Fruit fly (Drosophila melanogaster): ENCODE results near the gene Peritrophin-15b.

The Peritrophin-15b gene

DNA sequence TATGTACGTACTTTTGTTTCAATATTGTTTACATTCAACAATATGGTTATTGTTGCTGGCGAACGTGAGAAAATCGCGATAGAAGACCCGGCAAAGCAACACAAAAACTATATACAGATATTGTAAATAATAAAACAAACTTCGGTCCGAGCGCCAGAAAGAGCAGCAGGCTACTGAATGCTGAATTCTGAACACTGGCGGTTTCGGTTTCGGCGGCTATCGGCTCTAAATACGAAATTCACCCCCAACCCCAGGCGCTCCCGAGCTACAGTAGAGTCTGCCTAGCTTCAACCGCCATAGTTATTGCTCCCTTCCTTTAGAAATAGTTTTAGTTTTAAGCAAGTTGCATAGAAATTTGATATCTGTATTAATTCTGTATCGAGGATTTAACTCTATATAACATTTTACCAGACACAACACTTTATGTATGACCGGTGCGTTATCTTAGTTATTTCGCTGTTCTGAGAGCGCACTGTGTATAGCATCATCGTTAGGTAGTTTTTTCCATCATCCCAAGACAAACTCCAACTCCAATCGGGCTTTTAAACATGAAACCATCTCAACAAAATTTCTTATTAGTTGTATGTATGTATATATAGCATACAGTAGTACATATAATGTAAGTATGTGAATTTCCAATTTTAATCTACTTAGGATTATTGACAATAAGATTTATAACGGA, 32.3 kb downstream of the Peritrophin-15b start, which contains the start of gene CG7627 (continued):
- TF ChIP-seq CG6163 (GFP tag; IDR thresholded peaks at IDR 0.05), result peak; percentile 81
- TF ChIP-seq Eip78C (GFP tag), result peak; percentile 94
- peak; percentile 16 to 41 for TF ChIP-seq ss (GFP tag; optimal IDR thresholded peaks at IDR 0.05)
- TF ChIP-seq CG34406 (GFP tag; optimal IDR thresholded peaks at IDR 0.05), result peak; percentile 51
- TF ChIP-seq CG7368 (GFP tag; optimal IDR thresholded peaks at IDR 0.05), result peak; percentile 53
- peak; percentile 65 for TF ChIP-seq CG6276 (GFP tag; optimal IDR thresholded peaks at IDR 0.05)
- peak; percentile 77 for TF ChIP-seq CG8119 (GFP tag; IDR thresholded peaks at IDR 0.05)
- peak; percentile 76 for TF ChIP-seq CG32006 (GFP tag; optimal IDR thresholded peaks at IDR 0.05)
- TF ChIP-seq Hr38 (GFP tag; optimal IDR thresholded peaks at IDR 0.05), result no peak
- peak; percentile 47 for TF ChIP-seq dsx (GFP tag; optimal IDR thresholded peaks at IDR 0.05; ENCODE audit: poor library complexity, severe bottlenecking)
- peak; percentile 51 for TF ChIP-seq fkh (GFP tag; optimal IDR thresholded peaks at IDR 0.05)
- TF ChIP-seq CG10669 (GFP tag; optimal IDR thresholded peaks at IDR 0.05), result peak; percentile 58
- TF ChIP-seq CG11902 (GFP tag; optimal IDR thresholded peaks at IDR 0.05), result peak; percentile 61
- peak; percentile 8 for TF ChIP-seq CG1621 (tag; optimal IDR thresholded peaks at IDR 0.05)
- peak; percentile 30 for TF ChIP-seq CG9139 (GFP tag; optimal IDR thresholded peaks at IDR 0.05)
- TF ChIP-seq vri (GFP tag; optimal IDR thresholded peaks at IDR 0.05), result peak; percentile 77
- peak; percentile 53 for TF ChIP-seq spab (GFP tag; optimal IDR thresholded peaks at IDR 0.05)
- TF ChIP-seq CG8319 (GFP tag; optimal IDR thresholded peaks at IDR 0.05), result peak; percentile 59
- TF ChIP-seq Sox14 (GFP tag; optimal IDR thresholded peaks at IDR 0.05), result peak; percentile 72
- peak; percentile 52 for TF ChIP-seq Sox15 (GFP tag; optimal IDR thresholded peaks at IDR 0.05)
- peak; percentile 46 for TF ChIP-seq CG3919 (GFP tag; optimal IDR thresholded peaks at IDR 0.05)
- peak; percentile 7 for TF ChIP-seq CG8632 (GFP tag; optimal IDR thresholded peaks at IDR 0.05)
- TF ChIP-seq fd59A (GFP tag; optimal IDR thresholded peaks at IDR 0.05), result peak; percentile 46
- peak; percentile 96 for TF ChIP-seq svp (GFP tag)
- peak; percentile 58 for TF ChIP-seq Eip75B (GFP tag; optimal IDR thresholded peaks at IDR 0.05)
- peak; percentile 71 for TF ChIP-seq topi (GFP tag; optimal IDR thresholded peaks at IDR 0.05)
- peak; percentile 73 for TF ChIP-seq net (GFP tag; optimal IDR thresholded peaks at IDR 0.05)
- no peak for TF ChIP-seq CG6854 (GFP tag; optimal IDR thresholded peaks at IDR 0.05)
- TF ChIP-seq Lpt (GFP tag; optimal IDR thresholded peaks at IDR 0.05), result peak; percentile 16
- TF ChIP-seq Gug (GFP tag; IDR thresholded peaks at IDR 0.05), result peak; percentile 55

- peak; percentile 42 for TF ChIP-seq CG10631 (GFP tag; optimal IDR thresholded peaks at IDR 0.05)
- peak; percentile 40 for TF ChIP-seq Sox15 (GFP tag; optimal IDR thresholded peaks at IDR 0.05)
- peak; percentile 60 for TF ChIP-seq achi (GFP tag; optimal IDR thresholded peaks at IDR 0.05)
- peak; percentile 20 for TF ChIP-seq CG11902 (GFP tag; optimal IDR thresholded peaks at IDR 0.05)
- TF ChIP-seq fkh (GFP tag; optimal IDR thresholded peaks at IDR 0.05), result peak; percentile 75
- peak; percentile 52 for TF ChIP-seq CG6276 (GFP tag; optimal IDR thresholded peaks at IDR 0.05)
- TF ChIP-seq Sox102F (GFP tag; optimal IDR thresholded peaks at IDR 0.05), result peak; percentile 66
- TF ChIP-seq CG11762 (GFP tag; optimal IDR thresholded peaks at IDR 0.05; ENCODE audit: insufficient read depth), result no peak
- no peak for TF ChIP-seq vri (GFP tag; optimal IDR thresholded peaks at IDR 0.05)
- TF ChIP-seq Hr39 (GFP tag; optimal IDR thresholded peaks at IDR 0.05), result peak; percentile 68
- TF ChIP-seq dac (GFP tag; optimal IDR thresholded peaks at IDR 0.05), result no peak
- TF ChIP-seq CG7368 (GFP tag; optimal IDR thresholded peaks at IDR 0.05), result no peak
- peak; percentile 91 for TF ChIP-seq Eip78C (GFP tag)
- peak; percentile 50 for TF ChIP-seq Sox14 (GFP tag; optimal IDR thresholded peaks at IDR 0.05)
- TF ChIP-seq CG34406 (GFP tag; optimal IDR thresholded peaks at IDR 0.05), result peak; percentile 46
- TF ChIP-seq fd59A (GFP tag; optimal IDR thresholded peaks at IDR 0.05), result peak; percentile 57
- no peak for TF ChIP-seq CG9139 (GFP tag; optimal IDR thresholded peaks at IDR 0.05)
- TF ChIP-seq CG3919 (GFP tag; optimal IDR thresholded peaks at IDR 0.05), result no peak
- peak; percentile 69 for TF ChIP-seq CG31627 (GFP tag; optimal IDR thresholded peaks at IDR 0.05)
- peak; percentile 67 for TF ChIP-seq acj6 (GFP tag; optimal IDR thresholded peaks at IDR 0.05)
- peak; percentile 69 for TF ChIP-seq OdsH (GFP tag; optimal IDR thresholded peaks at IDR 0.05)
- peak; percentile 40 for TF ChIP-seq Ets21C (GFP tag; optimal IDR thresholded peaks at IDR 0.05)
- peak; percentile 17 for TF ChIP-seq Ets96B (tag; optimal IDR thresholded peaks at IDR 0.05)
- TF ChIP-seq CG15336 (GFP tag; IDR thresholded peaks at IDR 0.05), result peak; percentile 63
- no peak; the same call in 1 of the 3 replicates for TF ChIP-seq CG8119 (GFP tag; IDR thresholded peaks at IDR 0.05)
- TF ChIP-seq CG6163 (GFP tag; IDR thresholded peaks at IDR 0.05), result peak; percentile 39; the same call in 1 of the 3 replicates
- TF ChIP-seq svp (GFP tag), result peak; percentile 85
- peak; percentile 62 for TF ChIP-seq CG6792 (GFP tag; optimal IDR thresholded peaks at IDR 0.05)
- peak; percentile 27; the same call in 1 of the 2 replicates for TF ChIP-seq CG11294 (GFP tag; IDR thresholded peaks at IDR 0.05)
- peak; percentile 42 for TF ChIP-seq topi (GFP tag; optimal IDR thresholded peaks at IDR 0.05)
- TF ChIP-seq ss (GFP tag; optimal IDR thresholded peaks at IDR 0.05), result peak; percentile 30 to 62
- TF ChIP-seq spab (GFP tag; optimal IDR thresholded peaks at IDR 0.05), result peak; percentile 46
- peak; percentile 17 for TF ChIP-seq fd85E (GFP tag; optimal IDR thresholded peaks at IDR 0.05)
Measured at dm6 chr2L:8361204-8361952, 33.4 kb downstream of the Peritrophin-15b start.

Measured in whole organism, prepupa.